Fruit fly (Drosophila melanogaster): ENCODE measurements around the gene MED14.

DNA sequence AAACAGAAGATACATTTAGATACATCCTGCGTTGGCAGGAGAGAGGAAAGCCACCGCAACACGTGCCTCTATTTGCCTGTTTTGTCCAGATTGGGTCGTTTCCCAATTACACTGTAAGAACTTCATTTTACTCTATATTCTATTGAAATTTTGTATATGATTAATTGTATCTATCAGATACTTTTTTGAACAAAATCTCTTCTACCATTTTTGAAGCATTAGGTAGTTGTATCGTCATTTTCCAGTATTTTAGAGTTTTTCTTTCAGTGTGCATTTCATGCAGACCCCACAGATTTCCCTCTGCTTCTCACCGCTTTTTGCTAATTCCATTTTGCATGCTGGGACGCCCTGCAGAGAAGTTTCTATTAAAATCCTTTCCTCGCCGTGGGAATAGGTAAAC, 38.5 kb upstream of the MED14 start:
- no peak for TF ChIP-seq Hr78 (GFP tag; optimal IDR thresholded peaks at IDR 0.05)
- no peak for TF ChIP-seq sage (GFP tag; optimal IDR thresholded peaks at IDR 0.05)
- peak; percentile 41 for TF ChIP-seq fru (GFP tag; optimal IDR thresholded peaks at IDR 0.05)
